Worm (Caenorhabditis elegans): Measurements from ENCODE around the gene W03A5.1.

W03A5.1 gene

DNA sequence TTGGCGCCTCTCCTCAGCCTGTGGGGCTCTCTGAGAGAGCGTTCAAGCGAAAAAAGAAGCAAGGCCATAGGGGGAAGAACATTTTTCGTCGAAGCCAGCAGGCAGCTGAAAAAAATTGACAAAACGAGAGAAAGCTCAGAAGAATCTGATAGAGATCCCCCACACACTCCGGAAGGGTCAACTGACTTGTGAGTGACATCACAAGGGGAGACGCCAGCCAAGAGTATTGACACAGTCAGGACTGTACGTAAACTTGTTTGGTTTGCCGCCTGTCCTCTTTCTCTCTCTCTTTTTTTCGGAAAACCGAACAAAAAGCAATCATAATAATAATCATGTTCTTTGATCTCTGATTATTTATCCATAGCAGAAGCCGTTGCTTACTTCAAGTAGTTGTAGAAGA is 34.8 kb upstream of the W03A5.1 start:
- TF ChIP-seq C08G9.2 (tag; optimal IDR thresholded peaks at IDR 0.05) (no peak), ceh-31 (tag; optimal IDR thresholded peaks at IDR 0.05) (peak; percentile 20), unc-42 (tag; optimal IDR thresholded peaks at IDR 0.05) (peak; percentile 33)

DNA sequence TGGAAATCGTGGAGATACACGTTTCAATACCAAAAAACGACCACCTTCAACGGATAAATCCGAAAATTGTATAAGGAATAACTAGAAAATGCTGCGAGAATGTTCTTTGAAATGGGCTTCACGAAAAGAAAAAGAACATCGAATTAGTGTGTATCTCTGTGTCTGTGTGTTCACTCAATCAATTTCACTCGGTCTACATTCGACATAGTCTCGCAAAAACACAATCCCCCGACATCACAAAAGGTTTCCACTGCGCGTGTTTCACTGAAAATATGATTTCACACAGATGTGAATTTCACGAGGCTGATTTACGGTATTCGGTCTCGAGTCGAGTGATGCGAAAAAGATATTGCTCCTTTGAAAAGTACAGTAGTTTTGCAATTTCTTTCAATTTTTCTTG is 34.0 kb upstream of the W03A5.1 start:
- TF ChIP-seq K02D7.2 (tag; optimal IDR thresholded peaks at IDR 0.05) (no peak), sdc-2 (tag; optimal IDR thresholded peaks at IDR 0.05) (no peak), fkh-6 (tag; optimal IDR thresholded peaks at IDR 0.05) (no peak), unc-86 (tag; optimal IDR thresholded peaks at IDR 0.05) (no peak), gmeb-2 (tag; optimal IDR thresholded peaks at IDR 0.05) (no peak), dmd-4 (tag; optimal IDR thresholded peaks at IDR 0.05; ENCODE audit: borderline replicate concordance) (no peak), pros-1 (tag; optimal IDR thresholded peaks at IDR 0.05) (no peak), che-1 (tag; optimal IDR thresholded peaks at IDR 0.05) (no peak), ceh-14 (tag; optimal IDR thresholded peaks at IDR 0.05) (no peak), pqm-1 (tag; optimal IDR thresholded peaks at IDR 0.05) (no peak)

DNA sequence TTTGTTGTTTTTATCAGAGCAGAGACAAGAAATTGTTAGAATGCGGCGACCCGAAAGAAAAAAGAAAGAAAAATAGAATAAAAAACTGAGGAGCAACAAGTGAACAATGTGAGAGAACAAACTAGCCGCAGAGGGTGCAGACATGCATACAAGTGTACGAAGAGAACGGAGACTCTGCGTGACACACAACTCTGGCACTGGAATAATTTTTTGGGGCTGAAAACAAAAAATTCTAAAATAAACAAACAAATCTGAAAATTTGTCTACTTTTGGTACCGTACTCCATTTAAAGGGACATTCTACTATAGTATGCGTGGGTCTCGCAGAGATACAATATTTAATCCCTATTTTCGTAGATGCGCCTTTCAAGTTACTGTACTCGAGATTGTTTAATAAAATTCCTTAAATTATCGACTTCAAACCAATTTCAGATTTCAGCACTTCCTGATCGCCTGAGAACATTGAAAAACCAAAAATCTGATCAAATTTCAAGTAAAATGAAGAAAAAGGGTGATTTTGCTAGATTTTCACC is 32.6 kb upstream of the W03A5.1 start:
- TF ChIP-seq hlh-6 (tag; optimal IDR thresholded peaks at IDR 0.05) (no peak), ceh-22 (tag; optimal IDR thresholded peaks at IDR 0.05) (no peak), madf-2 (tag; optimal IDR thresholded peaks at IDR 0.05) (no peak), mec-3 (tag; optimal IDR thresholded peaks at IDR 0.05; ENCODE audit: borderline replicate concordance) (no peak), ceh-14 (tag; optimal IDR thresholded peaks at IDR 0.05) (no peak), pat-9 (tag; optimal IDR thresholded peaks at IDR 0.05) (no peak), fkh-10 (GFP tag; optimal IDR thresholded peaks at IDR 0.05) (no peak), syd-9 (tag; optimal IDR thresholded peaks at IDR 0.05) (no peak), ztf-16 (tag; optimal IDR thresholded peaks at IDR 0.05) (no peak), hlh-30 (tag; optimal IDR thresholded peaks at IDR 0.05; ENCODE audit: insufficient read depth) (no peak), pros-1 (tag; optimal IDR thresholded peaks at IDR 0.05) (no peak), eyg-1 (tag; optimal IDR thresholded peaks at IDR 0.05) (no peak), sdc-2 (tag; optimal IDR thresholded peaks at IDR 0.05) (no peak), ceh-31 (tag; optimal IDR thresholded peaks at IDR 0.05) (no peak), unc-3 (GFP tag; conservative IDR thresholded peaks at IDR 0.05) (no peak), unc-3 (tag; optimal IDR thresholded peaks at IDR 0.05) (no peak), dmd-4 (tag; optimal IDR thresholded peaks at IDR 0.05; ENCODE audit: borderline replicate concordance) (no peak)

ce11 chrIII:5379879-5380331 is 27.8 kb upstream of the W03A5.1 start, which contains the start of gene paqr-2:
Gene paqr-2 (minus strand): TSS chrIII:5379929.
- TF ChIP-seq T23F11.4 (GFP tag; optimal IDR thresholded peaks at IDR 0.05) (no peak), nfya-1 (tag; optimal IDR thresholded peaks at IDR 0.05) (peak; percentile 2)

DNA sequence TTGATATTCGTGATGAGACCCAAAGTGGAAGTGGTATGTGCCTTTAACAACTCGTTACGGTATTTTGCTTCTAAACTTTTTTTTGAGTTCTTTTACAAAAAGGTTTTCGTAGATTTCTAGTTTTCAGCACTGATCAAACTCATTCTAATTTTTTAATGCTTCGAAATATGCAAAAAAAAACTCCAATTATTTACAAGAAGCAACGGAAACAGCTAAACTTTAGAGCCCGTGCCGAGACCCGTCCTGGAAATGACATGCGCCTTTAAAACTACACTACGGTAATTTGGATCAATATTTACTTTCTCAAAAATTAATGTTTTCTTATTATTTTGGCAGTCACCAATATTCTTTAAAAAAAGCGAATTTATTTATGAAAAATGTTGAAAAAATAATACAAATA is 27.1 kb upstream of the W03A5.1 start:
- no peak for TF ChIP-seq hlh-13 (GFP tag; optimal IDR thresholded peaks at IDR 0.05)
- TF ChIP-seq unc-86 (tag; optimal IDR thresholded peaks at IDR 0.05): no peak
- TF ChIP-seq zip-5 (tag; optimal IDR thresholded peaks at IDR 0.05): no peak
- TF ChIP-seq ceh-2 (tag; optimal IDR thresholded peaks at IDR 0.05): no peak
- no peak for TF ChIP-seq syd-9 (tag; optimal IDR thresholded peaks at IDR 0.05)
- TF ChIP-seq tbx-2 (tag; optimal IDR thresholded peaks at IDR 0.05): no peak
- TF ChIP-seq sdc-2 (tag; optimal IDR thresholded peaks at IDR 0.05): no peak

ce11 chrIII:5382073-5382472 is 25.6 kb upstream of the W03A5.1 start, which contains the start of gene Y32H12A.6:
Gene Y32H12A.6 (minus strand): TSS chrIII:5382173.
- TF ChIP-seq pag-3 (tag; optimal IDR thresholded peaks at IDR 0.05; ENCODE audit: borderline replicate concordance): no peak
- TF ChIP-seq nhr-232 (tag; optimal IDR thresholded peaks at IDR 0.05): no peak
- no peak for TF ChIP-seq ceh-19 (GFP tag; optimal IDR thresholded peaks at IDR 0.05)
- no peak for TF ChIP-seq fax-1 (tag; optimal IDR thresholded peaks at IDR 0.05)
- no peak for TF ChIP-seq ahr-1 (tag; optimal IDR thresholded peaks at IDR 0.05)
- no peak for TF ChIP-seq ceh-2 (tag; optimal IDR thresholded peaks at IDR 0.05)
- TF ChIP-seq dve-1 (tag; optimal IDR thresholded peaks at IDR 0.05): no peak
- no peak for TF ChIP-seq Y22D7AL.16 (tag; optimal IDR thresholded peaks at IDR 0.05)
- TF ChIP-seq pat-9 (tag; optimal IDR thresholded peaks at IDR 0.05): no peak
- TF ChIP-seq sox-4 (tag; optimal IDR thresholded peaks at IDR 0.05): no peak
- TF ChIP-seq rnt-1 (tag; optimal IDR thresholded peaks at IDR 0.05): no peak
- TF ChIP-seq ttx-3 (tag; optimal IDR thresholded peaks at IDR 0.05): no peak
- TF ChIP-seq K09A11.1 (tag; optimal IDR thresholded peaks at IDR 0.05; ENCODE audit: insufficient read depth): no peak
- TF ChIP-seq syd-9 (tag; optimal IDR thresholded peaks at IDR 0.05): no peak
